Worm (Caenorhabditis elegans) whole organism, L4 larva: Measurements from ENCODE around the gene Y54F10AR.2.

Experiments used
- D1046.2 ChIP-seq: fragments of 200-800 bp; sonication (Bioruptor generic); IDR thresholded peaks from 2 replicates; pipeline ENCODE4 v1.3.6; 2022; ENCODE audit warnings: missing genetic modification characterization, missing compliant biosample characterization
- F49E8.2 ChIP-seq: sonication (generic microtip); optimal IDR thresholded peaks from 2 replicates; lab custom pipeline; 2016; ENCODE audit warnings: missing compliant biosample characterization, mild to moderate bottlenecking, missing genetic modification characterization, borderline replicate concordance
- R02D3.7 ChIP-seq: fragments of 150-350 bp; sonication (generic microtip); optimal IDR thresholded peaks from 3 replicates; lab custom pipeline; 2014; ENCODE audit warnings: missing biosample characterization, missing genetic modification characterization
- T20F7.1 ChIP-seq: fragments of 200-800 bp; sonication (Bioruptor generic); optimal IDR thresholded peaks from 2 replicates; lab custom pipeline; 2018; ENCODE audit warnings: mild to moderate bottlenecking, missing genetic modification characterization, missing compliant biosample characterization
- T26A8.4 ChIP-seq: fragments of 200-800 bp; sonication (Bioruptor generic); IDR thresholded peaks from 2 replicates; pipeline ENCODE4 v1.3.6; 2022; ENCODE audit warnings: missing genetic modification characterization, missing compliant biosample characterization
- Y105C5A.15 ChIP-seq: fragments of 200-800 bp; sonication (Bioruptor generic); IDR thresholded peaks from 2 replicates; pipeline ENCODE4 v1.3.6; 2022; ENCODE audit warnings: missing genetic modification characterization, missing compliant biosample characterization
- Y48G9A.11 ChIP-seq: fragments of 200-800 bp; sonication (Bioruptor generic); IDR thresholded peaks from 2 replicates; pipeline ENCODE4 v1.3.6; 2022; ENCODE audit warnings: missing genetic modification reagents, missing genetic modification characterization, missing compliant biosample characterization
- ZK337.2 ChIP-seq: fragments of 200-800 bp; sonication (Bioruptor generic); IDR thresholded peaks from 2 replicates; pipeline ENCODE4 v1.3.6; 2022; ENCODE audit warnings: missing genetic modification reagents, missing genetic modification characterization, missing compliant biosample characterization
- ZK546.5 ChIP-seq, 2 experiments: sonication (generic microtip); optimal IDR thresholded peaks; 2 replicates each; lab custom pipeline; 2017; ENCODE audit warnings: missing biosample characterization in 2 of 2, missing genetic modification characterization in 2 of 2
- aly-2 ChIP-seq: sonication (generic microtip); optimal IDR thresholded peaks from 2 replicates; lab custom pipeline; 2018; ENCODE audit warnings: missing biosample characterization, missing genetic modification characterization
- ama-1 ChIP-seq: fragments of 150-350 bp; optimal IDR thresholded peaks from 2 replicates; lab custom pipeline; 2014; ENCODE audit warnings: inconsistent platforms, mixed read lengths
- arid-1 ChIP-seq: fragments of 200-800 bp; sonication (Bioruptor generic); conservative IDR thresholded peaks from 2 replicates; pipeline ENCODE4 v1.3.6; 2022; ENCODE audit warnings: missing genetic modification reagents, missing genetic modification characterization, missing compliant biosample characterization
- attf-4 ChIP-seq: sonication (generic microtip); optimal IDR thresholded peaks from 3 replicates; lab custom pipeline; 2017; ENCODE audit warnings: missing biosample characterization, missing genetic modification characterization
- ceh-28 ChIP-seq: fragments of 150-350 bp; optimal IDR thresholded peaks from 2 replicates; lab custom pipeline; 2014; ENCODE audit warnings: missing biosample characterization, missing genetic modification reagents, missing genetic modification characterization
- ceh-32 ChIP-seq: sonication (generic microtip); optimal IDR thresholded peaks from 2 replicates; lab custom pipeline; 2016; ENCODE audit warnings: mild to moderate bottlenecking, missing genetic modification characterization, missing compliant biosample characterization; ENCODE audit not compliant: poor library complexity
- ceh-62 ChIP-seq: sonication (generic microtip); optimal IDR thresholded peaks from 2 replicates; lab custom pipeline; 2017; ENCODE audit warnings: missing biosample characterization, missing genetic modification characterization
- ceh-82 ChIP-seq: sonication (generic microtip); optimal IDR thresholded peaks from 2 replicates; lab custom pipeline; 2017; ENCODE audit warnings: missing biosample characterization, missing genetic modification characterization
- daf-19 ChIP-seq: fragments of 200-800 bp; sonication (Bioruptor generic); conservative IDR thresholded peaks from 2 replicates; pipeline ENCODE4 v1.3.6; 2022; ENCODE audit warnings: missing genetic modification characterization, missing compliant biosample characterization
- daf-8 ChIP-seq: fragments of 200-800 bp; sonication (Bioruptor generic); IDR thresholded peaks from 2 replicates; pipeline ENCODE4 v1.3.6; 2022; ENCODE audit warnings: missing genetic modification characterization, missing compliant biosample characterization
- dmd-6 ChIP-seq: fragments of 200-800 bp; sonication (Bioruptor generic); IDR thresholded peaks from 2 replicates; pipeline ENCODE4 v1.3.6; 2022; ENCODE audit warnings: missing genetic modification reagents, missing genetic modification characterization, missing compliant biosample characterization
- duxl-1 ChIP-seq: sonication (generic microtip); optimal IDR thresholded peaks from 2 replicates; lab custom pipeline; 2016; ENCODE audit warnings: mild to moderate bottlenecking, missing genetic modification characterization, moderate library complexity, missing compliant biosample characterization; ENCODE audit not compliant: poor library complexity
- dve-1 ChIP-seq: sonication (generic microtip); optimal IDR thresholded peaks from 2 replicates; lab custom pipeline; 2017; ENCODE audit warnings: antibody characterized with exemption, mild to moderate bottlenecking, missing genetic modification characterization, missing compliant biosample characterization; ENCODE audit not compliant: insufficient read depth
- egl-27 ChIP-seq: sonication (generic microtip); optimal IDR thresholded peaks from 3 replicates; lab custom pipeline; 2017; ENCODE audit warnings: missing biosample characterization, missing genetic modification reagents, missing genetic modification characterization
- fkh-10 ChIP-seq: fragments of 150-350 bp; optimal IDR thresholded peaks from 2 replicates; lab custom pipeline; 2014; ENCODE audit warnings: missing biosample characterization, missing genetic modification reagents, missing genetic modification characterization
- hlh-11 ChIP-seq: fragments of 200-800 bp; sonication (Bioruptor generic); optimal IDR thresholded peaks from 2 replicates; lab custom pipeline; 2018; ENCODE audit warnings: mild to moderate bottlenecking, missing genetic modification characterization, missing compliant biosample characterization
- hlh-30 ChIP-seq: sonication (generic microtip); optimal IDR thresholded peaks from 2 replicates; lab custom pipeline; 2017; ENCODE audit warnings: antibody characterized with exemption, mild to moderate bottlenecking, missing genetic modification characterization, missing compliant biosample characterization; ENCODE audit not compliant: insufficient read depth
- lin-1 ChIP-seq: fragments of 200-800 bp; sonication (Bioruptor generic); IDR thresholded peaks from 2 replicates; pipeline ENCODE4 v1.3.6; 2022; ENCODE audit warnings: missing genetic modification reagents, missing genetic modification characterization, missing compliant biosample characterization
- lin-13 ChIP-seq: fragments of 150-350 bp; optimal IDR thresholded peaks from 2 replicates; lab custom pipeline; 2014; ENCODE audit warnings: missing biosample characterization, missing genetic modification reagents, missing genetic modification characterization
- lin-15B ChIP-seq: fragments of 150-350 bp; sonication (generic microtip); optimal IDR thresholded peaks from 3 replicates; lab custom pipeline; 2014; ENCODE audit warnings: missing biosample characterization, missing genetic modification characterization
- lin-38 ChIP-seq: fragments of 200-800 bp; sonication (Bioruptor generic); IDR thresholded peaks from 2 replicates; pipeline ENCODE4 v1.3.6; 2022; ENCODE audit warnings: missing genetic modification reagents, missing genetic modification characterization, missing compliant biosample characterization
- lin-39 ChIP-seq: fragments of 150-350 bp; optimal IDR thresholded peaks from 2 replicates; lab custom pipeline; 2014; ENCODE audit warnings: missing biosample characterization, missing genetic modification reagents, missing genetic modification characterization
- lir-3 ChIP-seq: sonication (generic microtip); optimal IDR thresholded peaks from 2 replicates; lab custom pipeline; 2016; ENCODE audit warnings: mild to moderate bottlenecking, missing genetic modification characterization, missing compliant biosample characterization
- mdt-29 ChIP-seq: fragments of 200-800 bp; sonication (Bioruptor generic); IDR thresholded peaks from 2 replicates; pipeline ENCODE4 v1.3.6; 2022; ENCODE audit warnings: missing genetic modification reagents, missing genetic modification characterization, missing compliant biosample characterization
- mep-1 ChIP-seq: fragments of 150-350 bp; sonication (generic microtip); optimal IDR thresholded peaks from 3 replicates; lab custom pipeline; 2014; ENCODE audit warnings: missing biosample characterization, missing genetic modification characterization
- nhr-11 ChIP-seq: fragments of 150-350 bp; optimal IDR thresholded peaks from 2 replicates; lab custom pipeline; 2014; ENCODE audit warnings: missing biosample characterization, missing genetic modification characterization
- nhr-25 ChIP-seq: sonication (generic microtip); optimal IDR thresholded peaks from 2 replicates; lab custom pipeline; 2017; ENCODE audit warnings: missing genetic modification characterization, mild to moderate bottlenecking, missing compliant biosample characterization, antibody characterized with exemption, moderate library complexity, borderline replicate concordance; ENCODE audit not compliant: insufficient read depth
- nhr-6 ChIP-seq: fragments of 150-350 bp; optimal IDR thresholded peaks from 2 replicates; lab custom pipeline; 2014; ENCODE audit warnings: missing biosample characterization, missing genetic modification characterization
- nhr-76 ChIP-seq: fragments of 150-350 bp; optimal IDR thresholded peaks from 2 replicates; lab custom pipeline; 2014; ENCODE audit warnings: missing biosample characterization, missing genetic modification characterization
- pha-4 ChIP-seq, 2 experiments: fragments of 150-350 bp in 1 of 2; fragments of 200-800 bp in 1 of 2; sonication (Bioruptor generic) in 1 of 2; IDR thresholded peaks in 1 of 2; optimal IDR thresholded peaks in 1 of 2; 2 replicates each; pipeline versions ENCODE4 v1.3.6 to Lab custom; 2014 to 2022; ENCODE audit warnings: missing genetic modification characterization in 2 of 2, missing genetic modification reagents in 2 of 2, missing biosample characterization in 1 of 2, missing compliant biosample characterization in 1 of 2
- skn-1 ChIP-seq: fragments of 150-350 bp; optimal IDR thresholded peaks from 2 replicates; lab custom pipeline; 2014; ENCODE audit warnings: missing biosample characterization, missing genetic modification characterization
- tra-1 ChIP-seq: fragments of 200-800 bp; sonication (Bioruptor generic); IDR thresholded peaks from 2 replicates; pipeline ENCODE4 v1.3.6; 2022; ENCODE audit warnings: missing genetic modification reagents, missing genetic modification characterization, missing compliant biosample characterization
- unc-130 ChIP-seq: sonication (generic microtip); optimal IDR thresholded peaks from 2 replicates; lab custom pipeline; 2016; ENCODE audit warnings: missing genetic modification reagents, missing genetic modification characterization, missing compliant biosample characterization
- unc-39 ChIP-seq: sonication (generic microtip); optimal IDR thresholded peaks from 2 replicates; lab custom pipeline; 2017; ENCODE audit warnings: missing biosample characterization, missing genetic modification characterization
- vab-7 ChIP-seq: fragments of 200-800 bp; sonication (Bioruptor generic); IDR thresholded peaks from 2 replicates; pipeline ENCODE4 v1.3.6; 2022; ENCODE audit warnings: missing genetic modification reagents, missing genetic modification characterization, missing compliant biosample characterization
- zfp-2 ChIP-seq: sonication (generic microtip); optimal IDR thresholded peaks from 2 replicates; lab custom pipeline; 2016; ENCODE audit warnings: mild to moderate bottlenecking, missing genetic modification characterization, missing compliant biosample characterization
- zfp-3 ChIP-seq: fragments of 200-800 bp; sonication (Bioruptor generic); conservative IDR thresholded peaks from 2 replicates; pipeline ENCODE4 v1.3.6; 2022; ENCODE audit warnings: missing genetic modification reagents, missing genetic modification characterization, missing compliant biosample characterization
- zip-11 ChIP-seq: fragments of 200-800 bp; sonication (Bioruptor generic); IDR thresholded peaks from 2 replicates; pipeline ENCODE4 v1.3.6; 2022; ENCODE audit warnings: missing genetic modification characterization, missing compliant biosample characterization
- ztf-7 ChIP-seq: fragments of 150-350 bp; optimal IDR thresholded peaks from 2 replicates; lab custom pipeline; 2014; ENCODE audit warnings: missing biosample characterization, missing genetic modification characterization

Gene Y54F10AR.2

DNA sequence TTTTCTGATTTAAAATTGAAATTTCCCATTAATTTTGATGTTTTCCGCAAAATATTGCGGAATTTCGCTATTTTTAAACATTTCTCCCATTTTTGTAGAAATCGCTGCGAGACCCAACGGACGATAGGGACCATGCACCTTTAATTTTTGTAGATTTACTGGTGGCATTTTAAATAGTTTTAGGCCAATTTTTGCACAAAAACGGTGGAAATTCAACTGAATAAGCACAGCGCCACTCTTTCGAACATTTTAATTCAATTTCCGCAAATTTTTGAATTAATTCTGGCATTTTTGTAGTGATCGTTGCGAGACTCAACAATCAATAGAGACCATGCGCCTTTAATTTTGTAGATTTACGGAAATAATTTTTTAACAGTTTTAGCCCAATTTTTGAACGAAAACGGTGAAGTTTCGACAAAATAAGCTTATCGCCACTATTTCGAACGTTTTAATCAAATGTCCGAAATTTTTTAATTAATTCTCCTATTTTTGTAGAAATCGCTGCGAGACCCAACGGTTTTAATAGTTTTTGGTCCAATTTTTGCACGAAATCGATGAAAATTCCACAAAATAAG, 27.2 kb upstream of the Y54F10AR.2 start:
- no peak for TF ChIP-seq vab-7 (GFP tag; lab: Robert Waterston, UW)
- TF ChIP-seq F49E8.2 (tag; lab: Kevin White, UChicago) = peak; percentile 76
- 0 out of 2 replicates have a peak, but pooled peaks have one; percentile 42 for TF ChIP-seq Y48G9A.11 (GFP tag; lab: Robert Waterston, UW)
- TF ChIP-seq nhr-25 = no peak
- TF ChIP-seq Y105C5A.15 (GFP tag; lab: Robert Waterston, UW) = no peak
- TF ChIP-seq unc-130 (GFP tag; lab: Kevin White, UChicago) = peak; percentile 33
- TF ChIP-seq lin-38 = peak; percentile 60
- no peak for TF ChIP-seq zip-11 (GFP tag; lab: Robert Waterston, UW)
- no peak for TF ChIP-seq R02D3.7 (tag; lab: Kevin White, UChicago)
- TF ChIP-seq attf-4 (tag; lab: Kevin White, UChicago) = no peak
- TF ChIP-seq lin-13 (GFP tag; lab: Kevin White, UChicago) = no peak
- TF ChIP-seq, all 104 proteins: peak for 4

DNA sequence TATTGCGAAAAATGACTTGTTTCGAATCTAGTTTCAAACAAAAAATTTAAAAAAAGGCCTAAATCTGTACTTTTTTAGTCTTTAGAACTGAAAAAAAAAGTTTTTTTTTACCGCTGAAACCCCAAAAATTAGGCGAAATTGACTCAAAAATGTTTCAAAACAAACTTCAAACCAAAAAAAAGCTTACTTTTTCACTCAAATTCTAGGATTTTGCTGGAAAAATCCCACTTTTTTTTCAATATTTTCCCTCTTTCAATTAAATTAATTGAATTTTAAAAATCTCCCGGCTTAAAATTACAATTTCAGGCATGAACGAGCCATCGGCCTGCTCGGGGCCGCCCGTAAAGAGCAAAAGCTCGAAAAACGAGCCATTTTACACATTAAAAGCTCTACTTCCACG, 26.4 kb upstream of the Y54F10AR.2 start, which contains the start of gene mdt-19:
mdt-19 (plus strand) TSS at position 301 of the 400 bp plus-strand sequence.
- TF ChIP-seq lin-15B (tag; lab: Kevin White, UChicago) = no peak
- no peak for TF ChIP-seq lir-3 (tag; lab: Kevin White, UChicago)
- no peak for TF ChIP-seq lin-38
- TF ChIP-seq daf-19 (GFP tag; lab: Robert Waterston, UW) = no peak
- TF ChIP-seq aly-2 (tag; lab: Kevin White, UChicago) = no peak
- no peak for TF ChIP-seq nhr-76 (tag; lab: Kevin White, UChicago)
- TF ChIP-seq arid-1 (GFP tag; lab: Robert Waterston, UW) = no peak
- no peak for TF ChIP-seq nhr-11 (tag; lab: Kevin White, UChicago)
- no peak for TF ChIP-seq tra-1
- TF ChIP-seq nhr-6 (tag; lab: Kevin White, UChicago) = no peak
- TF ChIP-seq daf-8 = no peak
- TF ChIP-seq pha-4 (GFP tag; IDR thresholded peaks at IDR 0.05; lab: Robert Waterston, UW) = no peak
- no peak for TF ChIP-seq pha-4 (tag; optimal IDR thresholded peaks at IDR 0.05; lab: Kevin White, UChicago)
- TF ChIP-seq T20F7.1 (GFP tag; lab: Kevin White, UChicago) = no peak
- no peak for TF ChIP-seq ceh-28 (tag; lab: Kevin White, UChicago)
- TF ChIP-seq lin-1 (GFP tag; lab: Robert Waterston, UW) = no peak
- TF ChIP-seq ceh-82 (tag; lab: Kevin White, UChicago) = no peak

DNA sequence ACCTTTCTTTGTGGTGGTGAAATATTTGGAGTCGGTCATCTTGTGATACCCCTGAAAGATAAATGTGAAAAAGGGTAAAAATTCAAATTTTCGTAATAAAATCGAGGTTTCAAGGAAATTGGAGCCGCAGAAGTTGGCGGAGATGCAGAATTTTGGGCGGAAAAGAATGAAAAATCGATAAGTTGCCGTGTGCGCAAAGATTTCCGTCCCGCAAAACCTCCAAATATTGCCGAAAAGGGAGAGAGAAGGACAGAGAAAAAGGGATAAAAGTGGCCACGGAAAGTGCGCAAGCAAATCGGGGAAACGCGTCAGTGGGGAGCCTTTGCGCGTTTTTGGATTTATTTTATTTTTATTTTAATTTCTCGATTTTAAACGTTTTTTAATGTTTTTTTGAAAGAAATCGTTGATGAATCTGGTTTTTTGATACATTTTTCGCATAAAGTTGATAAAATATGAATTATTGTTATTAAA, 25.7 kb upstream of the Y54F10AR.2 start, which contains the start of gene apb-1:
apb-1 (minus strand) TSS at position 51 of the 471 bp plus-strand sequence.
- 0 out of 2 replicates have a peak, but pooled peaks have one; percentile 66 for TF ChIP-seq D1046.2 (GFP tag; lab: Robert Waterston, UW)
- peak; percentile 67 for TF ChIP-seq duxl-1
- TF ChIP-seq mdt-29 = no peak
- no peak for TF ChIP-seq lin-39
- TF ChIP-seq skn-1 (tag; lab: Kevin White, UChicago) = no peak
- peak; percentile 95 for TF ChIP-seq mep-1 (tag; lab: Kevin White, UChicago)
- no peak for TF ChIP-seq ZK546.5 (tag; optimal IDR thresholded peaks at IDR 0.05; lab: Kevin White, UChicago)
- peak; percentile 79 for TF ChIP-seq hlh-30 (tag; lab: Kevin White, UChicago)
- peak; percentile 52 for TF ChIP-seq zfp-2
- TF ChIP-seq unc-39 (tag; lab: Kevin White, UChicago) = no peak
- TF ChIP-seq ceh-62 (tag; lab: Kevin White, UChicago) = no peak
- peak; percentile 83 for TF ChIP-seq ztf-7 (tag; lab: Kevin White, UChicago)
- TF ChIP-seq zfp-3 (GFP tag; lab: Robert Waterston, UW) = peak; percentile 43; the same call in 1 of the 2 replicates
- no peak for TF ChIP-seq T26A8.4 (GFP tag; lab: Robert Waterston, UW)
- peak; percentile 69 for TF ChIP-seq ama-1 (lab: Kevin White, UChicago)
- TF ChIP-seq dve-1 (tag; lab: Kevin White, UChicago) = peak; percentile 94
- TF ChIP-seq hlh-11 (tag; lab: Kevin White, UChicago) = no peak
- TF ChIP-seq ZK337.2 (GFP tag; lab: Robert Waterston, UW) = no peak
- no peak for TF ChIP-seq egl-27 (tag; lab: Kevin White, UChicago)
- peak; percentile 47 for TF ChIP-seq ceh-32 (tag; lab: Kevin White, UChicago)
- TF ChIP-seq arid-1 (GFP tag; lab: Robert Waterston, UW) = peak; percentile 90
- no peak; the same call in 1 of the 2 replicates for TF ChIP-seq dmd-6
- peak; percentile 95 for TF ChIP-seq fkh-10 (GFP tag; lab: Kevin White, UChicago)
